Fruit fly (Drosophila melanogaster) S2 (cell line): ENCODE data around the gene CG10337.

Experiments used
- CG8478 ChIP-seq: fragments of >200 bp; optimal IDR thresholded peaks from 2 replicates; lab custom pipeline; 2018
- CTCF ChIP-seq, 2 experiments: fragments of >200 bp; optimal IDR thresholded peaks; 2 replicates each; lab custom pipeline; 2018

CG10337 gene

dm6 chr2L:19574959-19575625, 28.3 kb upstream of the CG10337 start:
- no peak for TF ChIP-seq CTCF (optimal IDR thresholded peaks at IDR 0.05; lab: Kevin White, UChicago)
- TF ChIP-seq CG8478 (lab: Kevin White, UChicago), result no peak

- no peak for TF ChIP-seq CTCF (optimal IDR thresholded peaks at IDR 0.05; lab: Kevin White, UChicago)
- TF ChIP-seq CG8478 (lab: Kevin White, UChicago), result no peak
These were observed 27.6 kb upstream of the CG10337 start for dm6 chr2L:19574364-19574763.

dm6 chr2L:19572496-19573317, 25.9 kb upstream of the CG10337 start:
- TF ChIP-seq CTCF (optimal IDR thresholded peaks at IDR 0.05; lab: Kevin White, UChicago) (no peak), CG8478 (lab: Kevin White, UChicago) (no peak)

dm6 chr2L:19571574-19572495, 25.1 kb upstream of the CG10337 start:
- TF ChIP-seq CTCF (optimal IDR thresholded peaks at IDR 0.05; lab: Kevin White, UChicago), result no peak

- TF ChIP-seq CTCF (optimal IDR thresholded peaks at IDR 0.05; lab: Kevin White, UChicago) (no peak), CG8478 (lab: Kevin White, UChicago) (no peak)
These were observed 24.1 kb upstream of the CG10337 start for dm6 chr2L:19570806-19571254.

dm6 chr2L:19567305-19567898, 20.6 kb upstream of the CG10337 start:
- no peak for TF ChIP-seq CTCF (optimal IDR thresholded peaks at IDR 0.05; lab: Kevin White, UChicago)
- TF ChIP-seq CG8478 (lab: Kevin White, UChicago), result no peak

dm6 chr2L:19565233-19565898, 18.6 kb upstream of the CG10337 start, which contains the start of gene CG13077:
Gene CG13077, plus strand, starts transcription at chr2L:19565863.
- TF ChIP-seq CG8478 (lab: Kevin White, UChicago) (no peak), CTCF (optimal IDR thresholded peaks at IDR 0.05; lab: Kevin White, UChicago) (no peak)

dm6 chr2L:19563029-19563980, 16.5 kb upstream of the CG10337 start, which contains the start of gene CG13078:
Gene CG13078, plus strand, starts transcription at chr2L:19563930.
- no peak for TF ChIP-seq CG8478 (lab: Kevin White, UChicago)
- no peak for TF ChIP-seq CTCF (optimal IDR thresholded peaks at IDR 0.05; lab: Kevin White, UChicago)

- TF ChIP-seq CG8478 (lab: Kevin White, UChicago) (no peak), CTCF (optimal IDR thresholded peaks at IDR 0.05; lab: Kevin White, UChicago) (no peak)
These were observed 2.7 kb upstream of the CG10337 start for dm6 chr2L:19549412-19549811.

dm6 chr2L:19548158-19548557, 1.4 kb upstream of the CG10337 start, which contains the start of gene Tep4:
Gene Tep4, plus strand, starts transcription at chr2L:19548507.
- no peak for TF ChIP-seq CG8478 (lab: Kevin White, UChicago)
- TF ChIP-seq CTCF (optimal IDR thresholded peaks at IDR 0.05; lab: Kevin White, UChicago), result no peak

- TF ChIP-seq CG8478 (lab: Kevin White, UChicago) (no peak), CTCF (optimal IDR thresholded peaks at IDR 0.05; lab: Kevin White, UChicago) (no peak)
These were observed 3.7 kb downstream of the CG10337 start for dm6 chr2L:19543010-19543564.

dm6 chr2L:19542268-19542773, 4.4 kb downstream of the CG10337 start:
- no peak for TF ChIP-seq CG8478 (lab: Kevin White, UChicago)
- TF ChIP-seq CTCF (optimal IDR thresholded peaks at IDR 0.05; lab: Kevin White, UChicago), result no peak
